Worm (Caenorhabditis elegans): ENCODE measurements around the gene ZK899.6.

DNA sequence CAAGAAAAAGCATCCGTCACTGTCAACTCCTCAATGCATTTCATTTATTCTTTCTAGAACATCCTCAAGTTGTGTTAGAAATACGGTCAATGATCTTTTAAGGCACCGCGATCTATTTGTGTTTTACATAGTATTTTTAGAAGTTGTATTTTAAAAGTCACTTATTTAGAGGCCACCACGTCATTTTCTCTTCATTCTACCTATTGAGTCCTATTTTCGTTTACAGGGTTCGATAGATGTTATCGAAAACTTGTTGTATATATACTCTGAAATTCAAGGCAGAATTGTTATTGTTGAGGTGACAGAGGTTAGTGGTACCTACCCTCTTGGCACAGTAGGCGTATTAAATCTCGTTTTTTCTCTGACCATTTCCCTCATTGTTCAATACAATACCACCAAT is 46.4 kb downstream of the ZK899.6 start:
- TF ChIP-seq klf-2 (GFP tag; conservative IDR thresholded peaks at IDR 0.05) (no peak), ztf-23 (GFP tag; IDR thresholded peaks at IDR 0.05) (no peak), ref-1 (GFP tag; conservative IDR thresholded peaks at IDR 0.05) (no peak), med-1 (GFP tag; optimal IDR thresholded peaks at IDR 0.05; ENCODE audit: insufficient read depth) (no peak), flt-1 (GFP tag; IDR thresholded peaks at IDR 0.05) (no peak), ztf-29 (GFP tag; IDR thresholded peaks at IDR 0.05) (no peak)
